Fruit fly (Drosophila melanogaster) whole organism, prepupa: Measurements from ENCODE around the gene CG3704.
A peak's percentile ranks its signal among the peaks of the same experiment; 100 is the strongest.

Experiments used
- CG3919 ChIP-seq: fragments of 200-800 bp; sonication (Bioruptor generic); optimal IDR thresholded peaks from 3 replicates; lab custom pipeline; 2016; ENCODE audit warnings: missing biosample characterization, missing genetic modification characterization
- CG6854 ChIP-seq: fragments of 200-800 bp; sonication (Bioruptor generic); optimal IDR thresholded peaks from 2 replicates; lab custom pipeline; 2017; ENCODE audit warnings: missing biosample characterization, mild to moderate bottlenecking, missing genetic modification characterization
- Eip75B ChIP-seq: fragments of 200-800 bp; sonication (Bioruptor generic); optimal IDR thresholded peaks from 3 replicates; lab custom pipeline; 2016; ENCODE audit warnings: missing biosample characterization, missing genetic modification characterization
- Gug ChIP-seq: fragments of 200-800 bp; sonication (Bioruptor generic); IDR thresholded peaks from 2 replicates; pipeline ENCODE4 v1.3.6; 2022; ENCODE audit warnings: missing biosample characterization, missing genetic modification characterization
- Lpt ChIP-seq: fragments of 200-800 bp; sonication (Bioruptor generic); optimal IDR thresholded peaks from 3 replicates; lab custom pipeline; 2016; ENCODE audit warnings: missing biosample characterization, missing genetic modification characterization
- Sox102F ChIP-seq: fragments of 200-800 bp; sonication (Bioruptor generic); optimal IDR thresholded peaks from 2 replicates; lab custom pipeline; 2016; ENCODE audit warnings: missing biosample characterization, mild to moderate bottlenecking, missing genetic modification characterization
- dsx ChIP-seq: fragments of 200-800 bp; optimal IDR thresholded peaks from 3 replicates; lab custom pipeline; 2019; ENCODE audit warnings: missing biosample characterization, mild to moderate bottlenecking, missing genetic modification characterization, moderate library complexity; ENCODE audit not compliant: poor library complexity, severe bottlenecking
- fd85E ChIP-seq: fragments of 200-800 bp; sonication (Bioruptor generic); optimal IDR thresholded peaks from 3 replicates; lab custom pipeline; 2016; ENCODE audit warnings: missing biosample characterization, missing genetic modification characterization
- spab ChIP-seq: fragments of 200-800 bp; sonication (Bioruptor generic); optimal IDR thresholded peaks from 2 replicates; lab custom pipeline; 2017; ENCODE audit warnings: missing biosample characterization, mild to moderate bottlenecking, missing genetic modification characterization, missing genetic modification reagents
- ss ChIP-seq, 2 experiments: fragments of 200-800 bp; sonication (Bioruptor generic); optimal IDR thresholded peaks; 2 replicates in 1 of 2; 3 replicates in 1 of 2; lab custom pipeline; 2017 to 2018; ENCODE audit warnings: mild to moderate bottlenecking in 2 of 2, missing biosample characterization in 2 of 2, missing genetic modification characterization in 2 of 2, moderate library complexity in 1 of 2
- topi ChIP-seq: fragments of 200-800 bp; sonication (Bioruptor generic); optimal IDR thresholded peaks from 3 replicates; lab custom pipeline; 2016; ENCODE audit warnings: missing biosample characterization, missing genetic modification characterization

DNA sequence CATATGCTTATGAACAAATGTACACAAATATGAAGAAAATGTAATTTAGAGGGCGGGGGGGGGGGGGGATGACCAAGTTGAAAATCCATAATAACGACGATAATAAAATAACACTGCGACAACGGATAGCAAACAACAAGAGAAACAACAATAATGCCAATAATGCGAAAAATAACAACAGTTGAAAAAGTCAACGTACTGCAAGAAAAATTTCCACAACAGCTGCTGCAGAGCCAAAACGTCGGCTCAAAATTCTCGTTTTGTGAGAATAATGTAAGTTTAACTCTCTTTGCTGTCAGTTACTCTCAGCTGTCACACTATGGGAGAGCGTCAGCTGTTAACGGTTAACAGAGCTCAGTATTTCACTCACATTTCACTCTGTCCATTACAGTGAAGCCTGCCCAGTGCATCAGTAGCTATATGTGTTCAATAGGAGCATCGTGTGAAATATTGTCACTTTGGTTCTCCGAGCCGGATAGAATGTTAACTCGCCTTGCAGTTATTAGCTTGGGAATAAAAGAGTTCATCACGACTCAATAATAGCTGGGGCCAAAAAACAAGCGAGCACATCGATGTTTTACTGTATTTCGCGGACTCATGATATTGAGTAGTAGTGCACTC, 39.8 kb downstream of the CG3704 start:
- TF ChIP-seq CG6854 (GFP tag; lab: Kevin White, UChicago) = peak; percentile 71
- peak; percentile 91 for TF ChIP-seq Lpt (GFP tag; lab: Kevin White, UChicago)
- peak; percentile 92 for TF ChIP-seq Gug
- peak; percentile 92 for TF ChIP-seq CG3919
- TF ChIP-seq fd85E (GFP tag; lab: Kevin White, UChicago) = peak; percentile 75
- TF ChIP-seq Eip75B = peak; percentile 93
- TF ChIP-seq spab (GFP tag; lab: Kevin White, UChicago) = peak; percentile 83
- peak; percentile 95 for TF ChIP-seq topi
- peak; percentile 79 to 91 for TF ChIP-seq ss (GFP tag; optimal IDR thresholded peaks at IDR 0.05; lab: Kevin White, UChicago)
- peak; percentile 85 for TF ChIP-seq dsx (GFP tag; lab: Kevin White, UChicago)
- TF ChIP-seq Sox102F (GFP tag; lab: Kevin White, UChicago) = peak; percentile 95
